Worm (Caenorhabditis elegans) whole organism, late embryonic: ENCODE measurements around the gene T23D5.8.
"Not testable (repeated sequence)": the region's sequence is repeated elsewhere in the genome, so short reads cannot be mapped to it uniquely, and the experiment has no call there.

Experiments used
- C08G9.2 ChIP-seq: sonication (generic microtip); optimal IDR thresholded peaks from 2 replicates; lab custom pipeline; 2016; ENCODE audit warnings: mild to moderate bottlenecking, missing genetic modification characterization, moderate library complexity, missing compliant biosample characterization
- C38D4.7 ChIP-seq: fragments of 200-800 bp; sonication (Bioruptor generic); optimal IDR thresholded peaks from 2 replicates; lab custom pipeline; 2018; ENCODE audit warnings: mild to moderate bottlenecking, missing genetic modification characterization, moderate library complexity, missing compliant biosample characterization
- F13H6.1 ChIP-seq: sonication (generic microtip); optimal IDR thresholded peaks from 2 replicates; lab custom pipeline; 2016; ENCODE audit warnings: missing genetic modification characterization, missing compliant biosample characterization
- T23F11.4 ChIP-seq: fragments of 200-800 bp; sonication (Bioruptor generic); optimal IDR thresholded peaks from 2 replicates; lab custom pipeline; 2018; ENCODE audit warnings: mild to moderate bottlenecking, missing genetic modification characterization, missing compliant biosample characterization
- Y22D7AL.16 ChIP-seq: sonication (generic microtip); optimal IDR thresholded peaks from 2 replicates; lab custom pipeline; 2016; ENCODE audit warnings: missing genetic modification characterization, missing compliant biosample characterization
- ahr-1 ChIP-seq: sonication (generic microtip); optimal IDR thresholded peaks from 2 replicates; lab custom pipeline; 2016; ENCODE audit warnings: missing genetic modification characterization, missing compliant biosample characterization
- ama-1 ChIP-seq: fragments of 150-350 bp; optimal IDR thresholded peaks from 2 replicates; lab custom pipeline; 2014
- ceh-19 ChIP-seq: fragments of 200-800 bp; sonication (Bioruptor generic); optimal IDR thresholded peaks from 2 replicates; lab custom pipeline; 2018; ENCODE audit warnings: mild to moderate bottlenecking, missing genetic modification characterization, missing compliant biosample characterization
- ceh-2 ChIP-seq: sonication (generic microtip); optimal IDR thresholded peaks from 2 replicates; lab custom pipeline; 2016; ENCODE audit warnings: missing genotype, missing genetic modification characterization, missing compliant biosample characterization
- ceh-22 ChIP-seq: sonication (generic microtip); optimal IDR thresholded peaks from 2 replicates; lab custom pipeline; 2017; ENCODE audit warnings: missing biosample characterization, missing genetic modification characterization
- ceh-24 ChIP-seq: sonication (generic microtip); optimal IDR thresholded peaks from 2 replicates; lab custom pipeline; 2016; ENCODE audit warnings: mild to moderate bottlenecking, missing genetic modification characterization, missing compliant biosample characterization
- ceh-31 ChIP-seq: sonication (generic microtip); optimal IDR thresholded peaks from 2 replicates; lab custom pipeline; 2016; ENCODE audit warnings: missing genetic modification characterization, missing compliant biosample characterization
- ceh-34 ChIP-seq: sonication (generic microtip); optimal IDR thresholded peaks from 2 replicates; lab custom pipeline; 2016; ENCODE audit warnings: mild to moderate bottlenecking, missing genetic modification characterization, missing compliant biosample characterization
- ceh-45 ChIP-seq: fragments of 200-800 bp; sonication (Bioruptor generic); IDR thresholded peaks from 2 replicates; pipeline ENCODE4 v1.3.6; 2022; ENCODE audit warnings: missing genetic modification reagents, missing genetic modification characterization, missing compliant biosample characterization
- ceh-48 ChIP-seq: sonication (generic microtip); optimal IDR thresholded peaks from 2 replicates; lab custom pipeline; 2016; ENCODE audit warnings: missing genetic modification characterization, inconsistent platforms, missing compliant biosample characterization
- ceh-6 ChIP-seq: fragments of 200-800 bp; sonication (Bioruptor generic); optimal IDR thresholded peaks from 2 replicates; lab custom pipeline; 2018; ENCODE audit warnings: mild to moderate bottlenecking, missing genetic modification characterization, missing compliant biosample characterization
- ceh-9 ChIP-seq: sonication (generic microtip); optimal IDR thresholded peaks from 2 replicates; lab custom pipeline; 2016; ENCODE audit warnings: mild to moderate bottlenecking, missing genetic modification characterization, inconsistent platforms, missing compliant biosample characterization
- che-1 ChIP-seq: sonication (generic microtip); optimal IDR thresholded peaks from 2 replicates; lab custom pipeline; 2016; ENCODE audit warnings: mild to moderate bottlenecking, missing genetic modification characterization, missing compliant biosample characterization
- elt-4 ChIP-seq: sonication (generic microtip); optimal IDR thresholded peaks from 2 replicates; lab custom pipeline; 2016; ENCODE audit warnings: missing genetic modification characterization, missing compliant biosample characterization
- fkh-10 ChIP-seq: fragments of 150-350 bp; optimal IDR thresholded peaks from 2 replicates; lab custom pipeline; 2014; ENCODE audit warnings: missing biosample characterization, missing genetic modification reagents, missing genetic modification characterization
- gmeb-2 ChIP-seq: sonication (generic microtip); optimal IDR thresholded peaks from 2 replicates; lab custom pipeline; 2016; ENCODE audit warnings: missing genetic modification characterization, inconsistent platforms, missing compliant biosample characterization
- hlh-13 ChIP-seq: fragments of 200-800 bp; sonication (Bioruptor generic); optimal IDR thresholded peaks from 2 replicates; lab custom pipeline; 2018; ENCODE audit warnings: mild to moderate bottlenecking, missing genetic modification characterization, missing compliant biosample characterization
- hlh-8 ChIP-seq: sonication (generic microtip); optimal IDR thresholded peaks from 2 replicates; lab custom pipeline; 2016; ENCODE audit warnings: missing genotype, missing genetic modification characterization, missing compliant biosample characterization
- madf-2 ChIP-seq: sonication (generic microtip); optimal IDR thresholded peaks from 2 replicates; lab custom pipeline; 2017; ENCODE audit warnings: missing genetic modification characterization, missing compliant biosample characterization
- nfya-1 ChIP-seq: sonication (generic microtip); optimal IDR thresholded peaks from 2 replicates; lab custom pipeline; 2017; ENCODE audit warnings: missing genetic modification characterization, mild to moderate bottlenecking, missing compliant biosample characterization, antibody characterized with exemption, moderate library complexity
- nhr-232 ChIP-seq: sonication (generic microtip); optimal IDR thresholded peaks from 2 replicates; lab custom pipeline; 2016; ENCODE audit warnings: missing genetic modification characterization, missing compliant biosample characterization
- npax-4 ChIP-seq: sonication (generic microtip); optimal IDR thresholded peaks from 2 replicates; lab custom pipeline; 2016; ENCODE audit warnings: missing genetic modification characterization, missing compliant biosample characterization
- odd-2 ChIP-seq: sonication (generic microtip); optimal IDR thresholded peaks from 2 replicates; lab custom pipeline; 2017; ENCODE audit warnings: antibody characterized with exemption, mild to moderate bottlenecking, missing genetic modification characterization, missing compliant biosample characterization
- pag-3 ChIP-seq: sonication (generic microtip); optimal IDR thresholded peaks from 2 replicates; lab custom pipeline; 2016; ENCODE audit warnings: missing compliant biosample characterization, missing genetic modification characterization, borderline replicate concordance
- pha-2 ChIP-seq: sonication (generic microtip); optimal IDR thresholded peaks from 2 replicates; lab custom pipeline; 2017; ENCODE audit warnings: mild to moderate bottlenecking, missing genetic modification characterization, missing compliant biosample characterization
- pha-4 ChIP-seq: fragments of 150-350 bp; optimal IDR thresholded peaks from 2 replicates; lab custom pipeline; 2018; ENCODE audit warnings: missing biosample characterization, missing genetic modification reagents, missing genetic modification characterization
- ref-2 ChIP-seq: sonication (generic microtip); optimal IDR thresholded peaks from 2 replicates; lab custom pipeline; 2016; ENCODE audit warnings: missing genetic modification characterization, missing compliant biosample characterization
- rnt-1 ChIP-seq: sonication (generic microtip); optimal IDR thresholded peaks from 2 replicates; lab custom pipeline; 2016; ENCODE audit warnings: missing genetic modification characterization, missing compliant biosample characterization
- sdc-2 ChIP-seq: sonication (generic microtip); optimal IDR thresholded peaks from 2 replicates; lab custom pipeline; 2016; ENCODE audit warnings: missing genotype, missing genetic modification characterization, missing compliant biosample characterization
- sox-4 ChIP-seq: sonication (generic microtip); optimal IDR thresholded peaks from 2 replicates; lab custom pipeline; 2017; ENCODE audit warnings: mild to moderate bottlenecking, missing genetic modification characterization, inconsistent platforms, missing compliant biosample characterization
- tbx-2 ChIP-seq: sonication (generic microtip); optimal IDR thresholded peaks from 2 replicates; lab custom pipeline; 2016; ENCODE audit warnings: missing genetic modification characterization, missing compliant biosample characterization
- unc-86 ChIP-seq: sonication (generic microtip); optimal IDR thresholded peaks from 2 replicates; lab custom pipeline; 2016; ENCODE audit warnings: missing genetic modification characterization, missing compliant biosample characterization

Gene T23D5.8

DNA sequence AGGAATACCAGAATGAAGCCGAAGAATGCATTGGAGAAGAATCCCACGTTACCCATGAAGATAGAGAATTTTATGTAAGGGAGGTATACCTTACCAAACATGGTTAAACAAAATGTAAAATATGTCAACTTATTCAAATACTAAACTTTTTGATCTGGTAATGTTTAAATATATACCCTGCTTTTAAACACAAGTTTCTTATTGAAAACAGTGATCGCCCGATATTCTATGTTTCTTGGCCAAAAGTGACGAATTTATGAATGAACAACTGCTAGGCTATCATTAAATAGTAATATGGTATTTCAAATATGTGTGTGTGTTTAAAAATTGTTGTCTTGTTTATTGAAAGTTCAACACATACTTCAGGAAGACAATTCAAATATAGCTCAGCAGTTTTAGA, at the start of gene T23D5.8:
Gene T23D5.8, minus strand, starts transcription at position 101 of the 400 bp plus-strand sequence.
- not testable (repeated sequence) for TF ChIP-seq F13H6.1; ceh-22 (tag; lab: Kevin White, UChicago); sdc-2

DNA sequence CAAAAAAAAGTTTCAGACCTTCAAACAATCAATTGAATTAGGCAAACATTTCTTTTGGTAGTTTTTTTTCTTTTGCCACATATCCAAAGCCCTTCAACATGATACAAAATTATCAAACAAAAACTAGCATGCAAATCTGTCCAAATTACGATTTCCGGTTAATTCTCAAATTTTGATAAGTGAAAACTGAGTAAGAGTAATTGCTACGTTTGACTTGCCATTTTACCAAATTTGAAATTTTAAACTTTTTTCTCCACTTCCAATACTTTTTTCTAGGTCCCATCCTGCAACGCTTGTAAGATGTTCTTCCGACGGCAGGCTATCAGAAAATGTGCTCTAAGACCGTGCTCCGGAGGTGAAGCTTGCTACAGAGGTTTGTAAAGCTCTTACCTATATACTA, 47.8 kb upstream of the T23D5.8 start, which contains the start of gene nhr-223:
Gene nhr-223, plus strand, starts transcription at position 301 of the 400 bp plus-strand sequence.
- TF ChIP-seq C38D4.7 (no peak), elt-4 (no peak), pha-4 (tag; lab: Kevin White, UChicago) (no peak), madf-2 (tag; lab: Kevin White, UChicago) (no peak), hlh-13 (no peak), ama-1 (lab: Kevin White, UChicago) (no peak), fkh-10 (GFP tag; lab: Kevin White, UChicago) (no peak), ref-2 (no peak), ceh-48 (tag; lab: Kevin White, UChicago) (no peak), ceh-31 (tag; lab: Kevin White, UChicago) (no peak), odd-2 (tag; lab: Kevin White, UChicago) (no peak), che-1 (no peak), rnt-1 (no peak), pha-2 (tag; lab: Kevin White, UChicago) (no peak), Y22D7AL.16 (no peak), sdc-2 (no peak), sox-4 (tag; lab: Kevin White, UChicago) (no peak)

DNA sequence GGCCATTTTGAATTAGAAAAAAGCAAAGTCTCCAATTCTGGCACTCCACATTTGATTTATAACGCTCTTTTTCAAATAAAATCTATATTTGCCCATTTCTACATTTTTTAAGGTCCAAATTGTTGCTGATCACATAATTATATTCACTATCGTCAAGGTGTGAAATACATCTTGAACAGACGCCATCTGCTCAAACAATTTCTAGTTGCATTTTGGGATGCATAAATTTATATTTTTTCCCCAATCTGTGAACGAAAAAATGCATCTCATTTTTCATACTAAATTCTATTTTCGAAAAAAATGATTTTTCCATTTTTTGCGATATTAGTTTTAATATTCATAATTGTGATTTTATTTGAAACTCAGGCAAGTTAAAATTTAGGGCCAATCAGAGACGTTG, 45.0 kb upstream of the T23D5.8 start, which contains the start of gene T26E4.7:
Gene T26E4.7, plus strand, starts transcription at position 301 of the 400 bp plus-strand sequence.
- TF ChIP-seq ceh-9 (tag; lab: Kevin White, UChicago), result no peak
- TF ChIP-seq ceh-2 (tag; lab: Kevin White, UChicago), result no peak
- TF ChIP-seq pag-3 (tag; lab: Kevin White, UChicago), result no peak
- TF ChIP-seq fkh-10 (GFP tag; lab: Kevin White, UChicago), result no peak
- TF ChIP-seq C38D4.7, result no peak
- no peak for TF ChIP-seq ref-2
- no peak for TF ChIP-seq ceh-6 (GFP tag; lab: Kevin White, UChicago)
- no peak for TF ChIP-seq sox-4 (tag; lab: Kevin White, UChicago)
- no peak for TF ChIP-seq nfya-1 (tag; lab: Kevin White, UChicago)
- no peak for TF ChIP-seq gmeb-2 (tag; lab: Kevin White, UChicago)
- no peak for TF ChIP-seq ceh-34 (tag; lab: Kevin White, UChicago)
- no peak for TF ChIP-seq ceh-19 (GFP tag; lab: Kevin White, UChicago)

DNA sequence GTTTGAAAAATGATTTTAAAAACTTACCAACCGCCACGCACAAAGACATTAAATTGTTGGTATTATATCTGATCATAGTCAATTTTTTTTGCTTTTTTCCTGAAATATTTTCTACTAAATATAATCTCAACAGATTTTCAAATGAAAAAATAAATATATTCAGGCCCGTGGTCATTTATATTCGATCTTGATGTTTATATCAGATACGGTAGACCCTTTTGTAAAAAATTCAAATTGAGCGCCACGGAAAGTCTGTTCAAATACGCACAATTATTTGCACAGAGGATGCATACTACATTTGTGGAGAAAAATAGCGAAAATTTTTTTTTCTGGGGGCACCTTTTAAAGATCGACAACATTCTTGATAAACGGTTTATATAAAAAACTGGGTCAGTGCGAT, 44.2 kb upstream of the T23D5.8 start, which contains the start of gene T26E4.4:
Gene T26E4.4, minus strand, starts transcription at position 101 of the 400 bp plus-strand sequence.
- TF ChIP-seq unc-86 (tag; lab: Kevin White, UChicago) (no peak), tbx-2 (tag; lab: Kevin White, UChicago) (no peak), ahr-1 (tag; lab: Kevin White, UChicago) (no peak), che-1 (no peak), T23F11.4 (GFP tag; lab: Kevin White, UChicago) (no peak), hlh-8 (tag; lab: Kevin White, UChicago) (no peak), C08G9.2 (tag; lab: Kevin White, UChicago) (no peak), npax-4 (no peak), ceh-24 (tag; lab: Kevin White, UChicago) (no peak), ceh-45 (GFP tag; lab: Robert Waterston, UW) (no peak), Y22D7AL.16 (no peak), ceh-2 (tag; lab: Kevin White, UChicago) (no peak), elt-4 (no peak), nhr-232 (tag; lab: Kevin White, UChicago) (no peak)
